Fruit fly (Drosophila melanogaster) whole organism, embryonic: ENCODE measurements around the gene CG4951.

Experiments used
- CG7271 ChIP-seq: fragments of 200-800 bp; sonication (Bioruptor generic); optimal IDR thresholded peaks from 2 replicates; lab custom pipeline; 2018; ENCODE audit warnings: missing biosample characterization, mild to moderate bottlenecking, missing genetic modification characterization, moderate library complexity
- gem ChIP-seq: fragments of 200-800 bp; sonication (Bioruptor generic); optimal IDR thresholded peaks from 2 replicates; lab custom pipeline; 2019; ENCODE audit warnings: missing biosample characterization, mild to moderate bottlenecking, missing genetic modification characterization, moderate library complexity
- ham ChIP-seq: fragments of 200-800 bp; sonication (Bioruptor generic); IDR thresholded peaks from 2 replicates; pipeline ENCODE4 v1.3.6; 2022; ENCODE audit warnings: missing biosample characterization, missing genetic modification characterization

DNA sequence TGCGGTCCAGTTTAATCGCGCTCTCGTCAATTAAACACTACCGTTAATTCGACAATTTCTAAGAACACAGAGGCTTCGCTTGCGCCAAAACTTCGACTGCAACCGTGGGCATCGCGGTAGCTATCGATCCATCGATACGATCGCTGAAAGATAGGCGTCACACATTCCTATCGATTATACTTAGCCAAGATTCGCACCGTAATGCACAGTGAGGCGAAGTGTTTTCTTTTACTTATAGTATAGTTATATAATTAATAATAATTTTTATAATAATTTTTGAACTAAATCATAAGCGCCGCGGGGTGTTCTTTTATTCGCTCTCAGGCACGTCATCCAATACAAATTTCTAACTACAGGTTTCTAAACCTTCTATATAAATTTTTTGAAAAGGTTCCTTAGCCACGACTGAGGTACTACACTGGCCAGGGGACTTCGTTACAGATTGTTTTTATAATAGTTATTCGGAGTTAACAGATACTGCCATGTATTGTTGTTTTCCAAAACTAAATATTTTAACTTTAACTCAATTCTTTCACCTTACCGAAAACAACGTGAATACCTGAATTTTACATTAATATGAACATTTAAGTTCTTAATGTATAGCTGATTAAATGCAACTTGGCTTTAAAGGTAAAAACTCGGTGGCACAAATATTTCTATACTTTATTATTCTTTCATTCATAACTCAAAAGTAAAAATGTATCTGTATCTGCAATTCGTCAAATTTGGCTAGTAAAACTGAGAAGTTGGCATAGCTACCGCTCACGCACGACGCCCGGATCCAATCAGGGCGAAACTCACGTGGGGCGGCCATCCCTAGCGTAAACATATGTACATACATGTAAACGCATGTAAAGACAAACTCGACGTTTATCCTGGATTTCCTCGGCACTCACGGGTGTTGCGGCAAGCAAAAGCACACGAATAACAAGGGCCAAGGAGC lies 15.9 kb downstream of the CG4951 start, which contains the start of the genes NSD and BOD1:
- TF ChIP-seq ham (GFP tag; lab: Robert Waterston, UW) (no peak), CG7271 (tag; lab: Kevin White, UChicago) (no peak), gem (tag; lab: Kevin White, UChicago) (peak; percentile 78)
